Worm (Caenorhabditis elegans): ENCODE data around the gene twk-18.

The twk-18 gene

DNA sequence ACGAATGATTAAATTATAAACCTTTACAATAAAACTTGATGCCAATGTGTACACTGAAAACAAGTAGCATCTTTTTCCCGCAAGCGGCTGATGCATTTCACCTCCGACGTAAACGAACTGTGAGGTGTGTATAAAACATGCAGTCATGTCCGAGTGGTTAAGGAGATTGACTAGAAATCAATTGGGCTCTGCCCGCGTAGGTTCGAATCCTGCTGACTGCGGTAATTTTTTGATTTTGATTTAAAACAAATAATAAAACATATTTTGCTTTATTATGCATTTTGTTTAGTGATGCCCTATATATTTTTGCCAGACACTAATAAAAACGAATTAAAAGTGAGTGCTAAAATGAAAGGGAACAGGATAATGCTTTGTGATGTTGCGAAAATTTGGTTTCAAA is 16.5 kb upstream of the twk-18 start:
- TF ChIP-seq him-1 (tag; optimal IDR thresholded peaks at IDR 0.05) (peak; percentile 86), let-526 (GFP tag; IDR thresholded peaks at IDR 0.05) (0 out of 2 replicates have a peak, but pooled peaks have one; percentile 25), cebp-2 (GFP tag; IDR thresholded peaks at IDR 0.05) (no peak), dpff-1 (tag; optimal IDR thresholded peaks at IDR 0.05) (no peak), snpc-1.3 (tag; optimal IDR thresholded peaks at IDR 0.05; ENCODE audit: insufficient read depth) (peak; percentile 75), sptf-2 (GFP tag; optimal IDR thresholded peaks at IDR 0.05) (no peak), F10E7.11 (tag; optimal IDR thresholded peaks at IDR 0.05) (no peak), Y95B8A.8 (GFP tag; IDR thresholded peaks at IDR 0.05) (no peak), C17E4.6 (GFP tag; IDR thresholded peaks at IDR 0.05) (no peak), aptf-3 (GFP tag; IDR thresholded peaks at IDR 0.05) (no peak), K12H6.12 (tag; optimal IDR thresholded peaks at IDR 0.05) (no peak), efl-1 (GFP tag; optimal IDR thresholded peaks at IDR 0.05) (no peak), gei-17 (GFP tag; optimal IDR thresholded peaks at IDR 0.05) (no peak), K11D2.4 (GFP tag; IDR thresholded peaks at IDR 0.05) (no peak), ceh-58 (GFP tag; IDR thresholded peaks at IDR 0.05) (no peak), nhr-179 (tag; optimal IDR thresholded peaks at IDR 0.05) (no peak), egl-44 (GFP tag; IDR thresholded peaks at IDR 0.05) (no peak), ztf-18 (tag; optimal IDR thresholded peaks at IDR 0.05) (peak; percentile 54), unc-130 (GFP tag; optimal IDR thresholded peaks at IDR 0.05) (peak; percentile 32), pbrm-1 (GFP tag; IDR thresholded peaks at IDR 0.05) (peak; percentile 86), somi-1 (GFP tag; optimal IDR thresholded peaks at IDR 0.05) (peak; percentile 43), Y67H2A.10 (GFP tag; conservative IDR thresholded peaks at IDR 0.05) (no peak), rpc-1 (optimal IDR thresholded peaks at IDR 0.05) (peak; percentile 96), rpc-1 (tag; optimal IDR thresholded peaks at IDR 0.05) (peak; percentile 95), snpc-4 (GFP tag; optimal IDR thresholded peaks at IDR 0.05) (no peak), snpc-4 (tag; optimal IDR thresholded peaks at IDR 0.05) (peak in 2 of 4 experiments; percentile 35 to 66), ceh-100 (GFP tag; IDR thresholded peaks at IDR 0.05) (peak; percentile 50; the same call in 1 of the 2 replicates), hrde-1 (tag; optimal IDR thresholded peaks at IDR 0.05; ENCODE audit: borderline replicate concordance) (peak; percentile 65), chd-7 (tag; optimal IDR thresholded peaks at IDR 0.05) (peak; percentile 43), hlh-26 (GFP tag; conservative IDR thresholded peaks at IDR 0.05) (no peak), lir-1 (GFP tag; conservative IDR thresholded peaks at IDR 0.05) (no peak; the same call in 1 of the 2 replicates), tlf-1 (GFP tag; optimal IDR thresholded peaks at IDR 0.05) (peak; percentile 0), mes-4 (tag; optimal IDR thresholded peaks at IDR 0.05) (peak; percentile 45), F23B12.7 (tag; optimal IDR thresholded peaks at IDR 0.05; ENCODE audit: insufficient read depth) (peak; percentile 76), dpl-1 (GFP tag; optimal IDR thresholded peaks at IDR 0.05) (no peak), lin-35 (GFP tag; optimal IDR thresholded peaks at IDR 0.05) (peak in 1 of 3 experiments; percentile 60), sdz-38 (tag; optimal IDR thresholded peaks at IDR 0.05) (no peak), pha-4 (tag; optimal IDR thresholded peaks at IDR 0.05) (no peak), attf-3 (GFP tag; conservative IDR thresholded peaks at IDR 0.05) (no peak), ztf-28 (GFP tag; IDR thresholded peaks at IDR 0.05) (no peak), ceh-27 (GFP tag; optimal IDR thresholded peaks at IDR 0.05) (no peak), B0035.1 (tag; optimal IDR thresholded peaks at IDR 0.05) (peak; percentile 23), mel-28 (tag; optimal IDR thresholded peaks at IDR 0.05; ENCODE audit: borderline replicate concordance) (peak; percentile 18), lsy-27 (tag; optimal IDR thresholded peaks at IDR 0.05; ENCODE audit: borderline replicate concordance, insufficient read depth) (peak; percentile 45), nfyb-1 (GFP tag; IDR thresholded peaks at IDR 0.05) (peak; percentile 81), mxl-1 (tag; optimal IDR thresholded peaks at IDR 0.05) (peak; percentile 19), ztf-25 (GFP tag; IDR thresholded peaks at IDR 0.05) (peak; percentile 76; the same call in 1 of the 2 replicates), lin-54 (GFP tag; optimal IDR thresholded peaks at IDR 0.05) (no peak), Y53G8AR.9 (GFP tag; conservative IDR thresholded peaks at IDR 0.05) (no peak)

Measured in whole organism, young adult.